Worm (Caenorhabditis elegans) whole organism, early embryonic: ENCODE results near the gene hlh-3.

Experiments
- aly-1 ChIP-seq: sonication (generic microtip); optimal IDR thresholded peaks from 2 replicates; lab custom pipeline; 2016; ENCODE audit warnings: missing genetic modification characterization, missing compliant biosample characterization
- ama-1 ChIP-seq: fragments of 150-350 bp; optimal IDR thresholded peaks from 2 replicates; lab custom pipeline; 2014
- hnd-1 ChIP-seq: sonication (generic microtip); optimal IDR thresholded peaks from 2 replicates; lab custom pipeline; 2016; ENCODE audit warnings: missing genetic modification characterization, missing compliant biosample characterization
- scrt-1 ChIP-seq: fragments of 200-800 bp; sonication (Bioruptor generic); IDR thresholded peaks from 2 replicates; pipeline ENCODE4 v1.3.6; 2022; ENCODE audit warnings: missing genetic modification characterization, missing compliant biosample characterization

ce11 chrII:9059010-9059409 is 27.4 kb upstream of the hlh-3 start:
- TF ChIP-seq ama-1 (lab: Kevin White, UChicago) (peak; percentile 79), hnd-1 (tag; lab: Kevin White, UChicago) (no peak), scrt-1 (no peak), aly-1 (tag; lab: Kevin White, UChicago) (no peak)
